Worm (Caenorhabditis elegans) whole organism, L4/young adult: ENCODE results near the gene bus-17.

Source experiments
- W03F9.2 ChIP-seq: fragments of 150-350 bp; optimal IDR thresholded peaks from 2 replicates; lab custom pipeline; 2014; ENCODE audit warnings: missing biosample characterization, missing genetic modification characterization
- dao-5 ChIP-seq: sonication (generic microtip); optimal IDR thresholded peaks from 2 replicates; lab custom pipeline; 2016; ENCODE audit warnings: missing genotype, missing genetic modification characterization, moderate library complexity, missing compliant biosample characterization
- him-1 ChIP-seq: sonication (generic microtip); optimal IDR thresholded peaks from 2 replicates; lab custom pipeline; 2016; ENCODE audit warnings: missing genotype, missing genetic modification reagents, missing genetic modification characterization, missing compliant biosample characterization

- TF ChIP-seq dao-5 (no peak), him-1 (tag; lab: Kevin White, UChicago) (no peak), W03F9.2 (tag; lab: Kevin White, UChicago) (no peak)
Observed at ce11 chrX:15771411-15771810, 5.3 kb upstream of the bus-17 start, which contains the start of gene Y7A5A.1.
